Worm (Caenorhabditis elegans): Measurements from ENCODE around the gene F58F12.1.

Gene F58F12.1

DNA sequence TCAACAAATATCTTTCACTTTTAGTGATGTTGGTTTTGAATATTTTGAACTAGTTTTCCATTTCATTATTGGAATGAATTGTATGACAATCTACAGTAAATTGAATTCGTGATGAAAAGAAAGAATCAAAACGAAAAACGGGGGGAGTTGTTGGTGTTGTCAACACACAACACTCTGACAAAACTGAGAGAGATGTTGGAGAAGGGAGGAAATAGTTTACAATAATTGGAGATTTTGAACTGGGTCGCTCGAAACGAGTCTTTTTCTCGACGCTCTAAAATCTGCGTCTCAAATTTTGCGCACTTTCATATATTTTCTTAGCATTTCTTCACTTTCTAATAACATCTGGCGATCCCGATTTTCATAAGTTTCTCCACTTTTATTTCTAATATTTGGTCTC lies 39.6 kb upstream of the F58F12.1 start, which contains the start of gene txt-18 (continued):
- TF ChIP-seq Y116A8C.19 (tag; optimal IDR thresholded peaks at IDR 0.05; ENCODE audit: borderline replicate concordance), result no peak
- TF ChIP-seq nhr-19 (GFP tag; conservative IDR thresholded peaks at IDR 0.05), result no peak
- no peak for TF ChIP-seq aly-2 (tag; optimal IDR thresholded peaks at IDR 0.05)
- TF ChIP-seq ceh-88 (GFP tag; IDR thresholded peaks at IDR 0.05), result no peak
- TF ChIP-seq ceh-90 (tag; optimal IDR thresholded peaks at IDR 0.05), result no peak
- no peak for TF ChIP-seq mab-9 (GFP tag; IDR thresholded peaks at IDR 0.05)
- TF ChIP-seq lin-35 (GFP tag; optimal IDR thresholded peaks at IDR 0.05), result peak in 1 of 2 experiments; percentile 13
- TF ChIP-seq efl-3 (GFP tag; optimal IDR thresholded peaks at IDR 0.05), result no peak
- no peak for TF ChIP-seq pqm-1 (tag; optimal IDR thresholded peaks at IDR 0.05)
- TF ChIP-seq unc-86 (tag; optimal IDR thresholded peaks at IDR 0.05), result no peak
- TF ChIP-seq hlh-4 (tag; optimal IDR thresholded peaks at IDR 0.05), result no peak
- no peak for TF ChIP-seq ztf-4 (tag; optimal IDR thresholded peaks at IDR 0.05)
- peak; percentile 51 for TF ChIP-seq snu-23 (GFP tag; optimal IDR thresholded peaks at IDR 0.05)
- TF ChIP-seq nhr-85 (tag), result peak; percentile 22
- no peak for TF ChIP-seq unc-30 (tag; optimal IDR thresholded peaks at IDR 0.05)
- no peak for TF ChIP-seq tbx-2 (tag; optimal IDR thresholded peaks at IDR 0.05)
- TF ChIP-seq lir-3 (tag; optimal IDR thresholded peaks at IDR 0.05; ENCODE audit: poor library complexity), result no peak
- TF ChIP-seq lin-39 (tag; optimal IDR thresholded peaks at IDR 0.05), result no peak
- TF ChIP-seq nhr-28 (tag; optimal IDR thresholded peaks at IDR 0.05), result no peak
- peak; percentile 1 for TF ChIP-seq swsn-7 (tag; optimal IDR thresholded peaks at IDR 0.05)
- no peak for TF ChIP-seq F16B12.6 (tag; optimal IDR thresholded peaks at IDR 0.05)
- TF ChIP-seq hlh-17 (GFP tag; optimal IDR thresholded peaks at IDR 0.05; ENCODE audit: borderline replicate concordance), result no peak
- TF ChIP-seq aha-1 (tag; optimal IDR thresholded peaks at IDR 0.05), result no peak
- TF ChIP-seq ces-1 (GFP tag; optimal IDR thresholded peaks at IDR 0.05), result no peak
- no peak for TF ChIP-seq fkh-8 (tag; optimal IDR thresholded peaks at IDR 0.05)
- TF ChIP-seq sup-37 (GFP tag; optimal IDR thresholded peaks at IDR 0.05), result no peak
- no peak for TF ChIP-seq mef-2 (tag; optimal IDR thresholded peaks at IDR 0.05)
- no peak for TF ChIP-seq pax-3 (tag; optimal IDR thresholded peaks at IDR 0.05)
- no peak for TF ChIP-seq dpl-1 (GFP tag; optimal IDR thresholded peaks at IDR 0.05)
- TF ChIP-seq lin-15B (tag; optimal IDR thresholded peaks at IDR 0.05), result no peak
- no peak for TF ChIP-seq egl-13 (tag; optimal IDR thresholded peaks at IDR 0.05)
- peak in 1 of 6 experiments; percentile 32 for TF ChIP-seq elt-3 (tag; optimal IDR thresholded peaks at IDR 0.05)
- TF ChIP-seq grh-1 (GFP tag; IDR thresholded peaks at IDR 0.05), result no peak
- TF ChIP-seq rnt-1 (tag; optimal IDR thresholded peaks at IDR 0.05), result peak; percentile 4
- TF ChIP-seq mep-1 (tag; optimal IDR thresholded peaks at IDR 0.05), result no peak
- no peak for TF ChIP-seq elt-2 (tag; optimal IDR thresholded peaks at IDR 0.05)
- TF ChIP-seq lin-13 (GFP tag; optimal IDR thresholded peaks at IDR 0.05), result peak; percentile 23
- TF ChIP-seq pag-3 (tag; optimal IDR thresholded peaks at IDR 0.05; ENCODE audit: borderline replicate concordance, insufficient read depth), result no peak

DNA sequence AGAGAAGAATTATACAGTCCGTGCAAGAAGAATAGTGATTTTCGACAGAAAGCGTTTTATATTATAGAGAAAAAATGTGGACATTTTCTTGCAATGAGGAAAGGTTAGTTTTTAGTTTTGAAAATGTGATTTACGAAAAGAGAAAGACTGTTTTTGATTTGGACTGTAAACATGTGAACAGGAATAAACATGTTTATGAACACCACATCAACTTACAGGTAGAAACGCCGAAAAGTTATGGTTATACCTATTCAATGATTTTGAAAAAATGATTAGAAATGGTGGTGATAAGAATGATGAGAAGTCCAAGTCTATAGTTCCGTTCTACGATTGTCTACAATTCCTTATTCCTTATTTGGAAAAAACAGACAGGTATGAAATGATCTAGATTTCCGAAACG lies 38.9 kb upstream of the F58F12.1 start:
- TF ChIP-seq hlh-4 (tag; optimal IDR thresholded peaks at IDR 0.05) (no peak), ceh-88 (GFP tag; IDR thresholded peaks at IDR 0.05) (no peak), mep-1 (tag; optimal IDR thresholded peaks at IDR 0.05) (no peak), C04F5.9 (tag; optimal IDR thresholded peaks at IDR 0.05) (no peak), nhr-71 (tag; optimal IDR thresholded peaks at IDR 0.05) (no peak), zip-4 (GFP tag; optimal IDR thresholded peaks at IDR 0.05) (no peak), xbp-1 (tag; optimal IDR thresholded peaks at IDR 0.05) (no peak), snu-23 (GFP tag; optimal IDR thresholded peaks at IDR 0.05) (no peak), lin-35 (GFP tag; optimal IDR thresholded peaks at IDR 0.05) (no peak)

All from whole organism, L1 larva.